4 fruit fly cellular contexts compared by ENCODE assay signal in the genomic region with DNA sequence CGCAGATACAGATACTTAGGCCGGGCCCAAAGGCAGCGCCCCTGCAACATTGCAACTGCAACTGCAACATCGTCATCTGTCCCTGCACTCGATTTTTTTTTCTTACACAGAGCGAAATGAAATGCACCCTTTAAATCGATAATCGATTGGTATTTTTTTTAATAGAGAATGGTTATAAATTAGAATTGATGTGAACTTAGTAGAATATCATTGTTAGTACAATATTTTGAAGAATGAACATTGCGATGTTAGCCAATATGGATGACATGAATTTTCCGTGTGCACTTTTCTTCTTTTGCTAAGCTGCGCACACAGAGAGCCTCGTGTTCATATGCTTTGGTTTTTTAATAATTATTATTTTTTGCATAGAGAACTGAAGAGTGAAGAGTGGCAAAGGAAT.
TF ChIP-seq lines count a peak whose summit lies in the region.

No protein-coding gene starts in this region.

- TF ChIP-seq CTCF in whole organism, embryonic (GFP tag; optimal IDR thresholded peaks at IDR 0.05; lab: Kevin White, UChicago): no peak

TF ChIP-seq in whole organism, embryonic, 481 proteins besides CTCF, POLR2A, EP300 and RAD21 (continues in another document):
- TF ChIP-seq CG31388 (GFP tag; optimal IDR thresholded peaks at IDR 0.05; lab: Kevin White, UChicago) (no peak), phol (tag; optimal IDR thresholded peaks at IDR 0.05; lab: Kevin White, UChicago) (peak; percentile 5), CG18011 (GFP tag; optimal IDR thresholded peaks at IDR 0.05; lab: Kevin White, UChicago) (no peak), Mrtf (GFP tag; IDR thresholded peaks at IDR 0.05; lab: Robert Waterston, UW) (no peak), pum (GFP tag; optimal IDR thresholded peaks at IDR 0.05; lab: Kevin White, UChicago) (no peak), CG18599 (GFP tag; optimal IDR thresholded peaks at IDR 0.05; lab: Kevin White, UChicago) (no peak), wek (GFP tag; optimal IDR thresholded peaks at IDR 0.05; lab: Kevin White, UChicago) (no peak), CG9437 (GFP tag; optimal IDR thresholded peaks at IDR 0.05; lab: Kevin White, UChicago) (no peak), toy (GFP tag; IDR thresholded peaks at IDR 0.05; lab: Robert Waterston, UW) (no peak), ATbp (GFP tag; optimal IDR thresholded peaks at IDR 0.05; lab: Kevin White, UChicago) (no peak), Fer2 (tag; optimal IDR thresholded peaks at IDR 0.05; lab: Kevin White, UChicago) (no peak), Atf-2 (GFP tag; optimal IDR thresholded peaks at IDR 0.05; lab: Kevin White, UChicago) (no peak), slp2 (GFP tag; optimal IDR thresholded peaks at IDR 0.05; lab: Kevin White, UChicago) (no peak), sd (tag; optimal IDR thresholded peaks at IDR 0.05; lab: Kevin White, UChicago) (no peak), CG10462 (GFP tag; optimal IDR thresholded peaks at IDR 0.05; lab: Kevin White, UChicago) (no peak), al (GFP tag; IDR thresholded peaks at IDR 0.05; lab: Robert Waterston, UW) (no peak), inv (GFP tag; IDR thresholded peaks at IDR 0.05; lab: Robert Waterston, UW; ENCODE audit: partially characterized antibody) (no peak), kay (GFP tag; optimal IDR thresholded peaks at IDR 0.05; lab: Kevin White, UChicago) (no peak), ind (GFP tag; optimal IDR thresholded peaks at IDR 0.05; lab: Kevin White, UChicago) (no peak), CG6654 (GFP tag; optimal IDR thresholded peaks at IDR 0.05; lab: Kevin White, UChicago) (no peak), lov (optimal IDR thresholded peaks at IDR 0.05; lab: Kevin White, UChicago) (no peak), lov (GFP tag; IDR thresholded peaks at IDR 0.05; lab: Robert Waterston, UW) (no peak), stc (GFP tag; IDR thresholded peaks at IDR 0.05; lab: Robert Waterston, UW) (no peak)

TF ChIP-seq in whole organism, prepupa, 60 proteins besides CTCF, POLR2A, EP300 and RAD21 (continues in another document):
- peak; percentile 63 for TF ChIP-seq lz (GFP tag; optimal IDR thresholded peaks at IDR 0.05; lab: Kevin White, UChicago)
- TF ChIP-seq Sox102F (GFP tag; optimal IDR thresholded peaks at IDR 0.05; lab: Kevin White, UChicago): peak; percentile 69
- peak; percentile 65 for TF ChIP-seq CG11762 (GFP tag; optimal IDR thresholded peaks at IDR 0.05; lab: Kevin White, UChicago; ENCODE audit: insufficient read depth)
- TF ChIP-seq CG6808 (GFP tag; optimal IDR thresholded peaks at IDR 0.05; lab: Kevin White, UChicago): peak; percentile 80
- peak; percentile 82 for TF ChIP-seq Lpt (GFP tag; optimal IDR thresholded peaks at IDR 0.05; lab: Kevin White, UChicago)
- TF ChIP-seq CG10631 (GFP tag; optimal IDR thresholded peaks at IDR 0.05; lab: Kevin White, UChicago): peak; percentile 84
- TF ChIP-seq Smox (GFP tag; optimal IDR thresholded peaks at IDR 0.05; lab: Kevin White, UChicago): peak; percentile 67
- peak; percentile 15 for TF ChIP-seq fd85E (GFP tag; optimal IDR thresholded peaks at IDR 0.05; lab: Kevin White, UChicago)
- no peak for TF ChIP-seq Hr38 (GFP tag; optimal IDR thresholded peaks at IDR 0.05; lab: Kevin White, UChicago)
- TF ChIP-seq pdm3 (GFP tag; optimal IDR thresholded peaks at IDR 0.05; lab: Kevin White, UChicago): peak; percentile 79
- TF ChIP-seq CG9139 (GFP tag; optimal IDR thresholded peaks at IDR 0.05; lab: Kevin White, UChicago): peak; percentile 20
- peak; percentile 83 for TF ChIP-seq acj6 (GFP tag; optimal IDR thresholded peaks at IDR 0.05; lab: Kevin White, UChicago)
- TF ChIP-seq CG8119 (GFP tag; IDR thresholded peaks at IDR 0.05; lab: Robert Waterston, UW): peak; percentile 84
- TF ChIP-seq salr (GFP tag; optimal IDR thresholded peaks at IDR 0.05; lab: Kevin White, UChicago): peak; percentile 74 to 80
- TF ChIP-seq CG34406 (GFP tag; optimal IDR thresholded peaks at IDR 0.05; lab: Kevin White, UChicago): peak; percentile 76
- TF ChIP-seq Gug (GFP tag; IDR thresholded peaks at IDR 0.05; lab: Robert Waterston, UW): peak; percentile 77
- TF ChIP-seq spab (GFP tag; optimal IDR thresholded peaks at IDR 0.05; lab: Kevin White, UChicago): peak; percentile 78
- peak; percentile 79 for TF ChIP-seq net (GFP tag; optimal IDR thresholded peaks at IDR 0.05; lab: Kevin White, UChicago)
- TF ChIP-seq Hr4 (GFP tag; optimal IDR thresholded peaks at IDR 0.05; lab: Kevin White, UChicago): peak; percentile 71
- peak; percentile 89 for TF ChIP-seq Ets96B (tag; optimal IDR thresholded peaks at IDR 0.05; lab: Kevin White, UChicago)
- peak; percentile 83 for TF ChIP-seq svp (GFP tag; lab: Kevin White, UChicago)
- TF ChIP-seq Hr39 (GFP tag; optimal IDR thresholded peaks at IDR 0.05; lab: Kevin White, UChicago): peak; percentile 69

TF ChIP-seq in whole organism, pupa, 21 proteins besides CTCF, POLR2A, EP300 and RAD21:
- TF ChIP-seq gl (tag; optimal IDR thresholded peaks at IDR 0.05; lab: Kevin White, UChicago): peak; percentile 71
- TF ChIP-seq CG14655 (GFP tag; optimal IDR thresholded peaks at IDR 0.05; lab: Kevin White, UChicago): peak; percentile 91
- TF ChIP-seq CG10348 (GFP tag; IDR thresholded peaks at IDR 0.05; lab: Robert Waterston, UW): no peak
- TF ChIP-seq CG34367 (tag; optimal IDR thresholded peaks at IDR 0.05; lab: Kevin White, UChicago): peak; percentile 87
- TF ChIP-seq CG13204 (GFP tag; optimal IDR thresholded peaks at IDR 0.05; lab: Kevin White, UChicago): peak; percentile 19
- TF ChIP-seq Ets98B (GFP tag; IDR thresholded peaks at IDR 0.05; lab: Robert Waterston, UW): peak; percentile 66
- TF ChIP-seq Snoo (tag; optimal IDR thresholded peaks at IDR 0.05; lab: Kevin White, UChicago): peak; percentile 49
- peak; percentile 73; the same call in 2 of the 3 replicates for TF ChIP-seq fd96Ca (GFP tag; IDR thresholded peaks at IDR 0.05; lab: Robert Waterston, UW)
- peak; percentile 72 for TF ChIP-seq Pif1B (GFP tag; optimal IDR thresholded peaks at IDR 0.05; lab: Kevin White, UChicago)
- TF ChIP-seq EcR (GFP tag; optimal IDR thresholded peaks at IDR 0.05; lab: Kevin White, UChicago): no peak
- TF ChIP-seq rn (GFP tag; IDR thresholded peaks at IDR 0.05; lab: Robert Waterston, UW): peak; percentile 76
- TF ChIP-seq CG8301 (tag; optimal IDR thresholded peaks at IDR 0.05; lab: Kevin White, UChicago): peak; percentile 84
- peak; percentile 64 for TF ChIP-seq CG32121 (GFP tag; IDR thresholded peaks at IDR 0.05; lab: Robert Waterston, UW)
- TF ChIP-seq CG9948 (tag; optimal IDR thresholded peaks at IDR 0.05; lab: Kevin White, UChicago): peak; percentile 89
- TF ChIP-seq CG12605 (GFP tag; IDR thresholded peaks at IDR 0.05; lab: Robert Waterston, UW): peak; percentile 79
- peak; percentile 64 for TF ChIP-seq D1 (tag; optimal IDR thresholded peaks at IDR 0.05; lab: Kevin White, UChicago)
- peak; percentile 90 for TF ChIP-seq CG4496 (GFP tag; IDR thresholded peaks at IDR 0.05; lab: Robert Waterston, UW)
- TF ChIP-seq CG17806 (tag; optimal IDR thresholded peaks at IDR 0.05; lab: Kevin White, UChicago): peak; percentile 91
- TF ChIP-seq Pif1A (GFP tag; optimal IDR thresholded peaks at IDR 0.05; lab: Kevin White, UChicago): peak; percentile 80
- peak; percentile 88 for TF ChIP-seq CG8159 (tag; optimal IDR thresholded peaks at IDR 0.05; lab: Kevin White, UChicago)
- peak; percentile 84 for TF ChIP-seq CG15710 (tag; optimal IDR thresholded peaks at IDR 0.05; lab: Kevin White, UChicago)

TF ChIP-seq in whole organism, wandering third instar larva, 38 proteins besides CTCF, POLR2A, EP300 and RAD21 (continues in another document):
- TF ChIP-seq Abd-B (GFP tag; optimal IDR thresholded peaks at IDR 0.05; lab: Kevin White, UChicago) (no peak), Dif (GFP tag; optimal IDR thresholded peaks at IDR 0.05; lab: Kevin White, UChicago; ENCODE audit: partially characterized antibody) (no peak), Myc (optimal IDR thresholded peaks at IDR 0.05; lab: Kevin White, UChicago) (no peak), ey (GFP tag; optimal IDR thresholded peaks at IDR 0.05; lab: Kevin White, UChicago) (peak; percentile 56), rgr (GFP tag; optimal IDR thresholded peaks at IDR 0.05; lab: Kevin White, UChicago) (peak; percentile 33), tai (GFP tag; optimal IDR thresholded peaks at IDR 0.05; lab: Kevin White, UChicago) (no peak), pan (optimal IDR thresholded peaks at IDR 0.05; lab: Kevin White, UChicago) (no peak), N (GFP tag; optimal IDR thresholded peaks at IDR 0.05; lab: Kevin White, UChicago) (no peak), sage (GFP tag; optimal IDR thresholded peaks at IDR 0.05; lab: Kevin White, UChicago) (no peak), GATAd (GFP tag; optimal IDR thresholded peaks at IDR 0.05; lab: Kevin White, UChicago) (no peak), HLH106 (tag; optimal IDR thresholded peaks at IDR 0.05; lab: Kevin White, UChicago) (no peak), dl (GFP tag; optimal IDR thresholded peaks at IDR 0.05; lab: Kevin White, UChicago; ENCODE audit: insufficient read depth in 1 of 2, partially characterized antibody in 2 of 2) (no peak), Hnf4 (GFP tag; optimal IDR thresholded peaks at IDR 0.05; lab: Kevin White, UChicago) (peak; percentile 32), dmrt93B (GFP tag; optimal IDR thresholded peaks at IDR 0.05; lab: Kevin White, UChicago) (peak; percentile 0), foxo (GFP tag; optimal IDR thresholded peaks at IDR 0.05; lab: Kevin White, UChicago) (peak in 1 of 2 experiments; percentile 44), h (GFP tag; optimal IDR thresholded peaks at IDR 0.05; lab: Kevin White, UChicago) (peak; percentile 24), brk (GFP tag; optimal IDR thresholded peaks at IDR 0.05; lab: Kevin White, UChicago) (no peak), br (GFP tag; optimal IDR thresholded peaks at IDR 0.05; lab: Kevin White, UChicago) (peak; percentile 14), Hr78 (GFP tag; optimal IDR thresholded peaks at IDR 0.05; lab: Kevin White, UChicago) (no peak), lola (GFP tag; optimal IDR thresholded peaks at IDR 0.05; lab: Kevin White, UChicago) (no peak), dsf (GFP tag; optimal IDR thresholded peaks at IDR 0.05; lab: Kevin White, UChicago; ENCODE audit: borderline replicate concordance) (no peak), Rel (GFP tag; optimal IDR thresholded peaks at IDR 0.05; lab: Kevin White, UChicago) (no peak), Rel (tag; optimal IDR thresholded peaks at IDR 0.05; lab: Kevin White, UChicago) (no peak), woc (GFP tag; optimal IDR thresholded peaks at IDR 0.05; lab: Kevin White, UChicago) (peak; percentile 32), Jra (GFP tag; optimal IDR thresholded peaks at IDR 0.05; lab: Kevin White, UChicago) (no peak), Mio (GFP tag; optimal IDR thresholded peaks at IDR 0.05; lab: Kevin White, UChicago) (no peak), jim (GFP tag; optimal IDR thresholded peaks at IDR 0.05; lab: Kevin White, UChicago) (no peak), CG32264 (GFP tag; optimal IDR thresholded peaks at IDR 0.05; lab: Kevin White, UChicago) (no peak), CG9705 (GFP tag; optimal IDR thresholded peaks at IDR 0.05; lab: Kevin White, UChicago) (no peak), psq (GFP tag; optimal IDR thresholded peaks at IDR 0.05; lab: Kevin White, UChicago) (peak; percentile 40), fru (GFP tag; optimal IDR thresholded peaks at IDR 0.05; lab: Kevin White, UChicago) (peak; percentile 56)
